Worm (Caenorhabditis elegans): ENCODE measurements around the gene Y17G7B.20.
A peak's percentile ranks its signal among the peaks of the same experiment; 100 is the strongest.

Gene Y17G7B.20

DNA sequence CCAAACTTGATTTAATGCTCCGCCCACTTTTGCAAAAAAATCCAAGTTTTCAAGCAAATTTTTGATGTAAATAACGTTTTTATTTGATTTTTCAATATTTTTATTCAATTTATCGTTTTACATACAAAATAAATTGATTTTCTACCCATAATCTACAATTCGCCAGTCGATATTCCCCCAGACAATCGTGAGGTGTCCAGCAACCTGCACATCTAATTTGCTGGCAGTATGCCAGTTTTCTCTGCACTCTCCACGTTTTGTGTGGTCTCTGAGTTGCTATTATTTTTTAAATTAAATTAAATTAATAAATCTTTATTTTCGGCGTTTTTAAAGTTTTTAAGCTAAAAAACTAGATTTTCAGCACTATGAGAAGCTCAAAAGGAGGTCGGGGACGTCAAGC, 466 bp upstream of the Y17G7B.20 start (continued):
- TF ChIP-seq nhr-237 (tag; optimal IDR thresholded peaks at IDR 0.05) (no peak), nhr-48 (tag; optimal IDR thresholded peaks at IDR 0.05) (peak; percentile 63), sdz-12 (GFP tag; optimal IDR thresholded peaks at IDR 0.05) (peak; percentile 93), unc-39 (tag; optimal IDR thresholded peaks at IDR 0.05) (no peak), R02D3.7 (tag; optimal IDR thresholded peaks at IDR 0.05) (no peak), ztf-11 (tag; optimal IDR thresholded peaks at IDR 0.05) (no peak), lim-7 (GFP tag; IDR thresholded peaks at IDR 0.05) (no peak), F26F4.8 (GFP tag; conservative IDR thresholded peaks at IDR 0.05) (no peak), ceh-20 (GFP tag; IDR thresholded peaks at IDR 0.05) (0 out of 2 replicates have a peak, but pooled peaks have one; percentile 43), dmd-9 (GFP tag; IDR thresholded peaks at IDR 0.05) (peak; percentile 84), mdt-29 (GFP tag; IDR thresholded peaks at IDR 0.05) (peak; percentile 91), ZK337.2 (GFP tag; IDR thresholded peaks at IDR 0.05) (peak; percentile 83; the same call in 1 of the 2 replicates), tra-1 (GFP tag; IDR thresholded peaks at IDR 0.05) (peak; percentile 82), aha-1 (tag) (peak; percentile 98), lin-39 (tag; optimal IDR thresholded peaks at IDR 0.05) (no peak), zip-2 (tag; optimal IDR thresholded peaks at IDR 0.05) (no peak), nhr-76 (tag; optimal IDR thresholded peaks at IDR 0.05) (no peak), php-3 (GFP tag; IDR thresholded peaks at IDR 0.05) (no peak), zip-11 (GFP tag; IDR thresholded peaks at IDR 0.05) (no peak), fkh-10 (GFP tag; optimal IDR thresholded peaks at IDR 0.05) (peak; percentile 92), zag-1 (tag; optimal IDR thresholded peaks at IDR 0.05) (no peak), ZK546.5 (tag; optimal IDR thresholded peaks at IDR 0.05) (peak; percentile 96 to 97), snpc-4 (tag; optimal IDR thresholded peaks at IDR 0.05) (peak; percentile 27), ceh-28 (tag; optimal IDR thresholded peaks at IDR 0.05) (no peak), ama-1 (optimal IDR thresholded peaks at IDR 0.05) (no peak), lin-15B (tag; optimal IDR thresholded peaks at IDR 0.05) (peak; percentile 38), daf-8 (GFP tag; IDR thresholded peaks at IDR 0.05) (no peak), zfp-2 (tag; optimal IDR thresholded peaks at IDR 0.05) (peak; percentile 95), skn-1 (tag; optimal IDR thresholded peaks at IDR 0.05) (no peak), F10B5.3 (tag; optimal IDR thresholded peaks at IDR 0.05) (no peak), Y48G9A.11 (GFP tag; IDR thresholded peaks at IDR 0.05) (peak; percentile 88), duxl-1 (tag; optimal IDR thresholded peaks at IDR 0.05; ENCODE audit: poor library complexity) (peak; percentile 76), saeg-2 (GFP tag; IDR thresholded peaks at IDR 0.05) (no peak; the same call in 1 of the 2 replicates), T20F7.1 (GFP tag; optimal IDR thresholded peaks at IDR 0.05) (peak; percentile 89), egl-27 (tag; optimal IDR thresholded peaks at IDR 0.05) (no peak), T26A8.4 (GFP tag; IDR thresholded peaks at IDR 0.05) (no peak), hif-1 (tag; optimal IDR thresholded peaks at IDR 0.05) (peak in 1 of 2 experiments; percentile 88), vab-7 (GFP tag; IDR thresholded peaks at IDR 0.05) (peak; percentile 82), nhr-77 (tag; optimal IDR thresholded peaks at IDR 0.05) (peak; percentile 96), dmd-6 (GFP tag; IDR thresholded peaks at IDR 0.05) (no peak; the same call in 1 of the 2 replicates), nhr-41 (GFP tag; IDR thresholded peaks at IDR 0.05) (0 out of 2 replicates have a peak, but pooled peaks have one; percentile 19), spr-3 (GFP tag; optimal IDR thresholded peaks at IDR 0.05) (no peak), nhr-10 (tag; optimal IDR thresholded peaks at IDR 0.05) (no peak), nhr-28 (tag; optimal IDR thresholded peaks at IDR 0.05) (peak; percentile 58), nhr-111 (GFP tag; optimal IDR thresholded peaks at IDR 0.05) (no peak), arid-1 (GFP tag; conservative IDR thresholded peaks at IDR 0.05) (peak; percentile 88; the same call in 1 of the 2 replicates), nhr-11 (tag; optimal IDR thresholded peaks at IDR 0.05) (peak; percentile 79), pha-4 (GFP tag; IDR thresholded peaks at IDR 0.05) (peak; percentile 80; the same call in 1 of the 2 replicates), pha-4 (tag; optimal IDR thresholded peaks at IDR 0.05) (peak; percentile 79), set-16 (GFP tag; IDR thresholded peaks at IDR 0.05) (no peak), dve-1 (tag; optimal IDR thresholded peaks at IDR 0.05; ENCODE audit: insufficient read depth) (peak; percentile 91), mdl-1 (tag; optimal IDR thresholded peaks at IDR 0.05) (peak in 1 of 2 experiments; percentile 43), Y5F2A.4 (GFP tag; optimal IDR thresholded peaks at IDR 0.05) (no peak)

Data from whole organism, L4 larva.